Worm (Caenorhabditis elegans): Measurements from ENCODE around the gene clec-85.

ce11 chrIV:2886655-2887054 is 36.0 kb downstream of the clec-85 start, which contains the start of gene dml-1:
- TF ChIP-seq fos-1 (tag; optimal IDR thresholded peaks at IDR 0.05) (no peak), mef-2 (tag; optimal IDR thresholded peaks at IDR 0.05) (no peak), ztf-4 (tag; optimal IDR thresholded peaks at IDR 0.05) (no peak), grh-1 (GFP tag; IDR thresholded peaks at IDR 0.05) (no peak), tbx-2 (tag; optimal IDR thresholded peaks at IDR 0.05) (no peak), elt-2 (tag; optimal IDR thresholded peaks at IDR 0.05) (no peak), pag-3 (tag; optimal IDR thresholded peaks at IDR 0.05; ENCODE audit: borderline replicate concordance, insufficient read depth) (no peak)
